Worm (Caenorhabditis elegans) whole organism, mixed stage, embryonic: ENCODE data around the gene Y57G11C.46.

Experiments
- lin-13 ChIP-seq: fragments of 150-350 bp; optimal IDR thresholded peaks from 2 replicates; lab custom pipeline; 2014; ENCODE audit warnings: missing biosample characterization, missing genetic modification characterization
- unc-39 ChIP-seq: fragments of 150-350 bp; optimal IDR thresholded peaks from 2 replicates; lab custom pipeline; 2014; ENCODE audit warnings: missing biosample characterization, missing genetic modification characterization

- TF ChIP-seq lin-13 (tag; lab: Kevin White, UChicago) (no peak), unc-39 (tag; lab: Kevin White, UChicago) (no peak)
These were observed 23.5 kb downstream of the Y57G11C.46 start, which contains the start of gene gdi-1 for ce11 chrIV:14792602-14793232.
